Fruit fly (Drosophila melanogaster) whole organism, embryonic: ENCODE results near the gene Hou.

Experiments used
- Abd-B ChIP-seq: fragments of 200-800 bp; sonication (Bioruptor generic); optimal IDR thresholded peaks from 2 replicates; lab custom pipeline; 2018; ENCODE audit warnings: missing biosample characterization, mild to moderate bottlenecking, missing genetic modification characterization, moderate library complexity
- Bdp1 ChIP-seq: fragments of 200-800 bp; sonication (Bioruptor generic); optimal IDR thresholded peaks from 3 replicates; lab custom pipeline; 2016; ENCODE audit warnings: missing biosample characterization, missing genetic modification characterization
- CG1024 ChIP-seq: fragments of 200-800 bp; sonication (Bioruptor generic); IDR thresholded peaks from 2 replicates; pipeline ENCODE4 v1.3.6; 2022; ENCODE audit warnings: missing biosample characterization, missing genetic modification characterization
- CG10431 ChIP-seq: fragments of 200-800 bp; sonication (Bioruptor generic); optimal IDR thresholded peaks from 3 replicates; lab custom pipeline; 2018; ENCODE audit warnings: missing biosample characterization, mild to moderate bottlenecking, missing genetic modification characterization
- CG10959 ChIP-seq: fragments of 200-800 bp; sonication (Bioruptor generic); IDR thresholded peaks from 2 replicates; pipeline ENCODE4 v1.3.6; 2022; ENCODE audit warnings: missing biosample characterization, missing genetic modification characterization
- CG1233 ChIP-seq: fragments of 200-800 bp; sonication (Bioruptor generic); optimal IDR thresholded peaks from 4 replicates; lab custom pipeline; 2018; ENCODE audit warnings: missing biosample characterization, mild to moderate bottlenecking, missing genetic modification characterization
- CG13123 ChIP-seq: fragments of 200-800 bp; sonication (Bioruptor generic); optimal IDR thresholded peaks from 2 replicates; lab custom pipeline; 2016; ENCODE audit warnings: missing biosample characterization, missing genetic modification characterization
- CG13287 ChIP-seq: fragments of 200-800 bp; sonication (Bioruptor generic); IDR thresholded peaks from 2 replicates; pipeline ENCODE4 v1.3.6; 2022; ENCODE audit warnings: missing biosample characterization, missing genetic modification characterization; ENCODE audit not compliant: partially characterized antibody
- CG13296 ChIP-seq: fragments of 200-800 bp; sonication (Bioruptor generic); optimal IDR thresholded peaks from 3 replicates; lab custom pipeline; 2018; ENCODE audit warnings: missing biosample characterization, mild to moderate bottlenecking, missing genetic modification characterization
- CG1602 ChIP-seq: fragments of 200-800 bp; sonication (Bioruptor generic); optimal IDR thresholded peaks from 3 replicates; lab custom pipeline; 2016; ENCODE audit warnings: missing biosample characterization, missing genetic modification characterization
- CG16863 ChIP-seq: fragments of 200-800 bp; sonication (Bioruptor generic); optimal IDR thresholded peaks from 3 replicates; lab custom pipeline; 2016; ENCODE audit warnings: missing biosample characterization, missing genetic modification characterization
- CG18619 ChIP-seq: fragments of 200-800 bp; sonication (Bioruptor generic); optimal IDR thresholded peaks from 3 replicates; lab custom pipeline; 2017; ENCODE audit warnings: missing biosample characterization, mild to moderate bottlenecking, missing genetic modification characterization
- CG30431 ChIP-seq: fragments of 200-800 bp; sonication (Bioruptor generic); optimal IDR thresholded peaks from 2 replicates; lab custom pipeline; 2017; ENCODE audit warnings: missing biosample characterization, missing genetic modification characterization
- CG31388 ChIP-seq: fragments of 200-800 bp; sonication (Bioruptor generic); optimal IDR thresholded peaks from 2 replicates; lab custom pipeline; 2016; ENCODE audit warnings: missing biosample characterization, missing genetic modification characterization
- CG34422 ChIP-seq: fragments of 200-800 bp; sonication (Bioruptor generic); IDR thresholded peaks from 3 replicates; pipeline ENCODE4 v1.3.6; 2022; ENCODE audit warnings: missing biosample characterization, missing genetic modification characterization
- CG3995 ChIP-seq: fragments of 200-800 bp; sonication (Bioruptor generic); optimal IDR thresholded peaks from 3 replicates; lab custom pipeline; 2016; ENCODE audit warnings: missing biosample characterization, missing genetic modification characterization
- CG6683 ChIP-seq: fragments of 200-800 bp; sonication (Bioruptor generic); optimal IDR thresholded peaks from 2 replicates; lab custom pipeline; 2017; ENCODE audit warnings: missing biosample characterization, mild to moderate bottlenecking, missing genetic modification characterization, missing genetic modification reagents
- CG6765 ChIP-seq: fragments of 200-800 bp; sonication (Bioruptor generic); optimal IDR thresholded peaks from 3 replicates; lab custom pipeline; 2017; ENCODE audit warnings: missing biosample characterization, mild to moderate bottlenecking, missing genetic modification characterization
- CG7372 ChIP-seq: fragments of 200-800 bp; sonication (Bioruptor generic); IDR thresholded peaks from 2 replicates; pipeline ENCODE4 v1.3.6; 2022; ENCODE audit warnings: missing biosample characterization, missing genetic modification characterization
- CG7556 ChIP-seq: fragments of 200-800 bp; sonication (Bioruptor generic); optimal IDR thresholded peaks from 2 replicates; lab custom pipeline; 2017; ENCODE audit warnings: missing biosample characterization, mild to moderate bottlenecking, missing genetic modification characterization
- CG7786 ChIP-seq: fragments of 200-800 bp; sonication (Bioruptor generic); optimal IDR thresholded peaks from 2 replicates; lab custom pipeline; 2016; ENCODE audit warnings: missing biosample characterization, missing genetic modification characterization
- CG7963 ChIP-seq: fragments of 200-800 bp; sonication (Bioruptor generic); IDR thresholded peaks from 3 replicates; pipeline ENCODE4 v1.3.6; 2022; ENCODE audit warnings: missing biosample characterization, missing genetic modification characterization; ENCODE audit not compliant: partially characterized antibody
- CG9215 ChIP-seq: fragments of 200-800 bp; sonication (Bioruptor generic); IDR thresholded peaks from 2 replicates; pipeline ENCODE4 v1.3.6; 2022; ENCODE audit warnings: missing biosample characterization, missing genetic modification characterization
- CTCF ChIP-seq: fragments of 200-800 bp; sonication (Bioruptor generic); optimal IDR thresholded peaks from 2 replicates; lab custom pipeline; 2017; ENCODE audit warnings: missing biosample characterization, mild to moderate bottlenecking, missing genetic modification characterization, moderate library complexity
- Doc3 ChIP-seq: fragments of 200-800 bp; sonication (Bioruptor generic); IDR thresholded peaks from 3 replicates; pipeline ENCODE4 v1.3.6; 2022; ENCODE audit warnings: missing biosample characterization, missing genetic modification characterization; ENCODE audit not compliant: partially characterized antibody
- Ets65A ChIP-seq: fragments of 200-800 bp; sonication (Bioruptor generic); peaks from one replicate; lab custom pipeline; 2016; ENCODE audit warnings: missing biosample characterization, missing genetic modification characterization
- Ets97D ChIP-seq: fragments of 200-800 bp; sonication (Bioruptor generic); optimal IDR thresholded peaks from 3 replicates; lab custom pipeline; 2016; ENCODE audit warnings: missing biosample characterization, missing genetic modification characterization
- Hsf ChIP-seq: fragments of 200-800 bp; sonication (Bioruptor generic); optimal IDR thresholded peaks from 3 replicates; lab custom pipeline; 2016; ENCODE audit warnings: missing biosample characterization, missing genetic modification characterization
- Myb ChIP-seq: fragments of 200-800 bp; sonication (Bioruptor generic); optimal IDR thresholded peaks from 2 replicates; lab custom pipeline; 2016; ENCODE audit warnings: missing biosample characterization, missing genetic modification characterization
- Sin3A ChIP-seq: fragments of >200 bp; optimal IDR thresholded peaks from 2 replicates; lab custom pipeline; 2018
- Sry-δ ChIP-seq: fragments of 200-800 bp; sonication (Bioruptor generic); optimal IDR thresholded peaks from 2 replicates; lab custom pipeline; 2016; ENCODE audit warnings: missing biosample characterization, missing genetic modification characterization
- abd-A ChIP-seq: fragments of 200-800 bp; sonication (Bioruptor generic); optimal IDR thresholded peaks from 3 replicates; lab custom pipeline; 2019; ENCODE audit warnings: missing biosample characterization, mild to moderate bottlenecking, missing genetic modification characterization, moderate library complexity
- ase ChIP-seq: fragments of 200-800 bp; sonication (Bioruptor generic); IDR thresholded peaks from 3 replicates; pipeline ENCODE4 v1.3.6; 2022; ENCODE audit warnings: missing biosample characterization, missing genetic modification characterization
- cato ChIP-seq: fragments of 200-800 bp; sonication (Bioruptor generic); optimal IDR thresholded peaks from 2 replicates; lab custom pipeline; 2016; ENCODE audit warnings: missing biosample characterization, missing genetic modification characterization, borderline replicate concordance
- caup ChIP-seq: fragments of 200-800 bp; sonication (Bioruptor generic); optimal IDR thresholded peaks from 3 replicates; lab custom pipeline; 2017; ENCODE audit warnings: missing biosample characterization, mild to moderate bottlenecking, missing genetic modification characterization, moderate library complexity; ENCODE audit not compliant: severe bottlenecking
- corto ChIP-seq: fragments of 200-800 bp; sonication (Bioruptor generic); optimal IDR thresholded peaks from 2 replicates; lab custom pipeline; 2016; ENCODE audit warnings: missing biosample characterization, mild to moderate bottlenecking, missing genetic modification characterization, moderate library complexity
- dpn ChIP-seq, 2 experiments: fragments of 200-800 bp; sonication (Bioruptor generic); optimal IDR thresholded peaks; 3 replicates each; lab custom pipeline; 2016; ENCODE audit warnings: missing biosample characterization in 2 of 2, missing genetic modification characterization in 2 of 2
- dysf ChIP-seq: fragments of 200-800 bp; sonication (Bioruptor generic); IDR thresholded peaks from 3 replicates; pipeline ENCODE4 v1.3.6; 2022; ENCODE audit warnings: missing biosample characterization, missing genetic modification characterization
- eyg ChIP-seq: fragments of 200-800 bp; sonication (Bioruptor generic); optimal IDR thresholded peaks from 3 replicates; lab custom pipeline; 2016; ENCODE audit warnings: missing biosample characterization, missing genetic modification characterization
- fd96Cb ChIP-seq: fragments of 200-800 bp; sonication (Bioruptor generic); optimal IDR thresholded peaks from 2 replicates; lab custom pipeline; 2018; ENCODE audit warnings: missing biosample characterization, mild to moderate bottlenecking, missing genetic modification characterization, moderate library complexity
- hbn ChIP-seq: fragments of 200-800 bp; sonication (Bioruptor generic); IDR thresholded peaks from 2 replicates; pipeline ENCODE4 v1.3.6; 2022; ENCODE audit warnings: missing biosample characterization, missing genetic modification characterization; ENCODE audit not compliant: partially characterized antibody
- mam ChIP-seq: fragments of 200-800 bp; sonication (Bioruptor generic); optimal IDR thresholded peaks from 3 replicates; lab custom pipeline; 2016; ENCODE audit warnings: missing biosample characterization, missing genetic modification characterization
- nmo ChIP-seq: fragments of 200-800 bp; sonication (Bioruptor generic); optimal IDR thresholded peaks from 2 replicates; lab custom pipeline; 2018; ENCODE audit warnings: missing biosample characterization, mild to moderate bottlenecking, missing genetic modification characterization, moderate library complexity
- repo ChIP-seq: fragments of 200-800 bp; sonication (Bioruptor generic); optimal IDR thresholded peaks from 2 replicates; lab custom pipeline; 2016; ENCODE audit warnings: missing biosample characterization, missing genetic modification characterization
- run ChIP-seq: fragments of 200-800 bp; sonication (Bioruptor generic); optimal IDR thresholded peaks from 3 replicates; lab custom pipeline; 2018; ENCODE audit warnings: missing biosample characterization, mild to moderate bottlenecking, missing genetic modification characterization
- sd ChIP-seq: fragments of 200-800 bp; sonication (Bioruptor generic); optimal IDR thresholded peaks from 3 replicates; lab custom pipeline; 2018; ENCODE audit warnings: missing biosample characterization, mild to moderate bottlenecking, missing genetic modification characterization, moderate library complexity
- sens ChIP-seq: fragments of 200-800 bp; sonication (Bioruptor generic); peaks from one replicate; lab custom pipeline; 2016; ENCODE audit warnings: missing biosample characterization, missing genetic modification characterization
- seq ChIP-seq: fragments of 200-800 bp; sonication (Bioruptor generic); IDR thresholded peaks from 2 replicates; pipeline ENCODE4 v1.3.6; 2022; ENCODE audit warnings: missing biosample characterization, missing genetic modification characterization
- sisA ChIP-seq: fragments of 200-800 bp; sonication (Bioruptor generic); IDR thresholded peaks from 2 replicates; pipeline ENCODE4 v1.3.6; 2022; ENCODE audit warnings: missing biosample characterization, missing genetic modification characterization
- slbo ChIP-seq: fragments of 200-800 bp; sonication (Bioruptor generic); IDR thresholded peaks from 2 replicates; pipeline ENCODE4 v1.3.6; 2022; ENCODE audit warnings: missing biosample characterization, missing genetic modification characterization
- zen ChIP-seq: fragments of 200-800 bp; sonication (Bioruptor generic); optimal IDR thresholded peaks from 3 replicates; lab custom pipeline; 2018; ENCODE audit warnings: missing biosample characterization, mild to moderate bottlenecking, missing genetic modification characterization, moderate library complexity
- zfh1 ChIP-seq: fragments of 200-800 bp; sonication (Bioruptor generic); IDR thresholded peaks from 3 replicates; pipeline ENCODE4 v1.3.6; 2022; ENCODE audit warnings: missing biosample characterization, missing genetic modification characterization

Hou gene

dm6 chrX:18669811-18670477, 19.7 kb upstream of the Hou start (continued):
- TF ChIP-seq CG6683 (GFP tag; lab: Kevin White, UChicago) (no peak), CG31388 (GFP tag; lab: Kevin White, UChicago) (no peak), CG10959 (GFP tag; lab: Robert Waterston, UW) (no peak), mam (GFP tag; lab: Kevin White, UChicago) (no peak), CG6765 (no peak), corto (no peak), abd-A (peak; percentile 53), zfh1 (GFP tag; lab: Robert Waterston, UW) (peak; percentile 39; the same call in 1 of the 3 replicates), CG9215 (GFP tag; lab: Robert Waterston, UW) (no peak), sens (GFP tag; lab: Kevin White, UChicago) (peak; percentile 67), CG7556 (GFP tag; lab: Kevin White, UChicago) (peak; percentile 8), seq (GFP tag; lab: Robert Waterston, UW) (0 out of 2 replicates have a peak, but pooled peaks have one; percentile 19), Abd-B (GFP tag; lab: Kevin White, UChicago) (peak; percentile 39), Doc3 (GFP tag; lab: Robert Waterston, UW) (no peak), Hsf (GFP tag; lab: Kevin White, UChicago) (no peak), slbo (GFP tag; lab: Robert Waterston, UW) (0 out of 2 replicates have a peak, but pooled peaks have one; percentile 22), hbn (GFP tag; lab: Robert Waterston, UW) (no peak), nmo (GFP tag; lab: Kevin White, UChicago) (peak; percentile 25), Bdp1 (GFP tag; lab: Kevin White, UChicago) (no peak), CTCF (GFP tag; lab: Kevin White, UChicago) (no peak), CG13296 (GFP tag; lab: Kevin White, UChicago) (no peak), CG1024 (GFP tag; lab: Robert Waterston, UW) (no peak), CG1602 (peak; percentile 7), caup (GFP tag; lab: Kevin White, UChicago) (no peak), Sry-δ (no peak), run (tag; lab: Kevin White, UChicago) (no peak), CG30431 (GFP tag; lab: Kevin White, UChicago) (no peak), eyg (GFP tag; lab: Kevin White, UChicago) (no peak), Sin3A (lab: Kevin White, UChicago) (no peak), sd (tag; lab: Kevin White, UChicago) (no peak), ase (GFP tag; lab: Robert Waterston, UW) (no peak), Ets97D (GFP tag; lab: Kevin White, UChicago) (no peak), CG3995 (GFP tag; lab: Kevin White, UChicago) (no peak), dysf (GFP tag; lab: Robert Waterston, UW) (peak; percentile 70), CG18619 (GFP tag; lab: Kevin White, UChicago) (no peak), CG1233 (GFP tag; lab: Kevin White, UChicago) (no peak), CG7372 (0 out of 2 replicates have a peak, but pooled peaks have one; percentile 11), CG16863 (no peak), Myb (GFP tag; lab: Kevin White, UChicago) (no peak), zen (tag; lab: Kevin White, UChicago) (no peak), fd96Cb (tag; lab: Kevin White, UChicago) (peak; percentile 19), cato (no peak), repo (GFP tag; lab: Kevin White, UChicago) (no peak), sisA (peak; percentile 50), CG34422 (GFP tag; lab: Robert Waterston, UW) (no peak), CG13287 (GFP tag; lab: Robert Waterston, UW) (no peak), CG7963 (GFP tag; lab: Robert Waterston, UW) (no peak), CG7786 (GFP tag; lab: Kevin White, UChicago) (no peak), Ets65A (GFP tag; lab: Kevin White, UChicago) (no peak), CG10431 (no peak), dpn (GFP tag; optimal IDR thresholded peaks at IDR 0.05; lab: Kevin White, UChicago) (no peak), CG13123 (GFP tag; lab: Kevin White, UChicago) (no peak)
